Worm (Caenorhabditis elegans) whole organism, midembryonic: Measurements from ENCODE around the gene fbxb-78.

Experiments
- T22C8.4 ChIP-seq: fragments of 200-800 bp; sonication (Bioruptor generic); IDR thresholded peaks from 2 replicates; pipeline ENCODE4 v1.3.6; 2022; ENCODE audit warnings: missing genetic modification characterization, missing compliant biosample characterization
- cog-1 ChIP-seq: sonication (generic microtip); optimal IDR thresholded peaks from 2 replicates; lab custom pipeline; 2016; ENCODE audit warnings: missing genetic modification characterization, missing compliant biosample characterization
- flt-1 ChIP-seq: fragments of 200-800 bp; sonication (Bioruptor generic); IDR thresholded peaks from 2 replicates; pipeline ENCODE4 v1.3.6; 2022; ENCODE audit warnings: missing genetic modification characterization, missing compliant biosample characterization
- klf-2 ChIP-seq: fragments of 200-800 bp; sonication (Bioruptor generic); conservative IDR thresholded peaks from 2 replicates; pipeline ENCODE4 v1.3.6; 2022; ENCODE audit warnings: missing genetic modification reagents, missing genetic modification characterization, missing compliant biosample characterization
- med-1 ChIP-seq: sonication (generic microtip); optimal IDR thresholded peaks from 2 replicates; lab custom pipeline; 2017; ENCODE audit warnings: missing genetic modification characterization, mild to moderate bottlenecking, missing compliant biosample characterization, antibody characterized with exemption, missing genetic modification reagents; ENCODE audit not compliant: insufficient read depth
- ref-1 ChIP-seq: fragments of 200-800 bp; sonication (Bioruptor generic); conservative IDR thresholded peaks from 2 replicates; pipeline ENCODE4 v1.3.6; 2022; ENCODE audit warnings: missing genetic modification reagents, missing genetic modification characterization, missing compliant biosample characterization
- tab-1 ChIP-seq: fragments of 200-800 bp; sonication (Bioruptor generic); IDR thresholded peaks from 2 replicates; pipeline ENCODE4 v1.3.6; 2022; ENCODE audit warnings: missing genetic modification characterization, missing compliant biosample characterization
- ztf-23 ChIP-seq: fragments of 200-800 bp; sonication (Bioruptor generic); IDR thresholded peaks from 2 replicates; pipeline ENCODE4 v1.3.6; 2022; ENCODE audit warnings: missing genetic modification reagents, missing genetic modification characterization, missing compliant biosample characterization
- ztf-29 ChIP-seq: fragments of 200-800 bp; sonication (Bioruptor generic); IDR thresholded peaks from 2 replicates; pipeline ENCODE4 v1.3.6; 2022; ENCODE audit warnings: missing genetic modification reagents, missing genetic modification characterization, missing compliant biosample characterization

Gene fbxb-78

ce11 chrIV:4748408-4749105 is 11.2 kb downstream of the fbxb-78 start, which contains the start of gene cyc-2.1:
cyc-2.1 (minus strand) TSS chrIV:4749012.
- TF ChIP-seq ztf-23 (GFP tag; lab: Robert Waterston, UW) (0 out of 2 replicates have a peak, but pooled peaks have one; percentile 46), med-1 (no peak), flt-1 (GFP tag; lab: Robert Waterston, UW) (0 out of 2 replicates have a peak, but pooled peaks have one; percentile 58)

ce11 chrIV:4749155-4749554 is 11.8 kb downstream of the fbxb-78 start:
- TF ChIP-seq ztf-23 (GFP tag; lab: Robert Waterston, UW), result 0 out of 2 replicates have a peak, but pooled peaks have one; percentile 30
- peak; percentile 56; the same call in 1 of the 2 replicates for TF ChIP-seq flt-1 (GFP tag; lab: Robert Waterston, UW)
- no peak for TF ChIP-seq ztf-29 (GFP tag; lab: Robert Waterston, UW)

ce11 chrIV:4749728-4750278 is 12.4 kb downstream of the fbxb-78 start, which contains the start of the genes rpl-20 and Y17G9B.5:
rpl-20 (minus strand) TSS chrIV:4749778.
Y17G9B.5 (plus strand) TSS chrIV:4750240.
- peak; percentile 99 for TF ChIP-seq cog-1 (tag; lab: Kevin White, UChicago)
- TF ChIP-seq klf-2 (GFP tag; lab: Robert Waterston, UW), result peak; percentile 41; the same call in 1 of the 2 replicates
- peak; percentile 85 for TF ChIP-seq ztf-29 (GFP tag; lab: Robert Waterston, UW)
- TF ChIP-seq T22C8.4 (GFP tag; lab: Robert Waterston, UW), result peak; percentile 75
- TF ChIP-seq ztf-23 (GFP tag; lab: Robert Waterston, UW), result peak; percentile 95
- TF ChIP-seq med-1, result peak; percentile 36
- TF ChIP-seq tab-1 (GFP tag; lab: Robert Waterston, UW), result peak; percentile 58; the same call in 1 of the 2 replicates
- TF ChIP-seq flt-1 (GFP tag; lab: Robert Waterston, UW), result peak; percentile 94
- TF ChIP-seq ref-1 (GFP tag; lab: Robert Waterston, UW), result 0 out of 2 replicates have a peak, but pooled peaks have one; percentile 31

ce11 chrIV:4751814-4752213 is 14.5 kb downstream of the fbxb-78 start, which contains the start of gene Y17G9B.4:
Y17G9B.4 (plus strand) TSS chrIV:4752119.
- TF ChIP-seq T22C8.4 (GFP tag; lab: Robert Waterston, UW) (no peak), klf-2 (GFP tag; lab: Robert Waterston, UW) (no peak), cog-1 (tag; lab: Kevin White, UChicago) (no peak), tab-1 (GFP tag; lab: Robert Waterston, UW) (no peak), ztf-29 (GFP tag; lab: Robert Waterston, UW) (no peak), ztf-23 (GFP tag; lab: Robert Waterston, UW) (no peak)

- no peak for TF ChIP-seq ztf-29 (GFP tag; lab: Robert Waterston, UW)
- no peak for TF ChIP-seq cog-1 (tag; lab: Kevin White, UChicago)
- TF ChIP-seq flt-1 (GFP tag; lab: Robert Waterston, UW), result no peak
- no peak for TF ChIP-seq ref-1 (GFP tag; lab: Robert Waterston, UW)
- TF ChIP-seq med-1, result no peak
- no peak for TF ChIP-seq klf-2 (GFP tag; lab: Robert Waterston, UW)
- no peak for TF ChIP-seq ztf-23 (GFP tag; lab: Robert Waterston, UW)
- TF ChIP-seq T22C8.4 (GFP tag; lab: Robert Waterston, UW), result no peak
- TF ChIP-seq tab-1 (GFP tag; lab: Robert Waterston, UW), result no peak
These were observed 18.7 kb downstream of the fbxb-78 start, which contains the start of the genes fbxb-77 and Y17G9B.11 for ce11 chrIV:4755929-4756655. fbxb-77 (minus strand) TSS chrIV:4756157. Y17G9B.11 (plus strand) TSS chrIV:4756605.

ce11 chrIV:4758659-4759058 is 21.3 kb downstream of the fbxb-78 start, which contains the start of gene Y17G9B.8:
Y17G9B.8 (minus strand) TSS chrIV:4758840.
- TF ChIP-seq med-1 (no peak), T22C8.4 (GFP tag; lab: Robert Waterston, UW) (no peak), flt-1 (GFP tag; lab: Robert Waterston, UW) (no peak), cog-1 (tag; lab: Kevin White, UChicago) (no peak)

ce11 chrIV:4760378-4761084 is 23.2 kb downstream of the fbxb-78 start, which contains the start of the genes memi-1 and cyp-31A3:
memi-1 (minus strand) TSS chrIV:4760428.
cyp-31A3 (plus strand) TSS chrIV:4761049.
- TF ChIP-seq ref-1 (GFP tag; lab: Robert Waterston, UW) (no peak), tab-1 (GFP tag; lab: Robert Waterston, UW) (no peak), klf-2 (GFP tag; lab: Robert Waterston, UW) (no peak)

ce11 chrIV:4763844-4764243 is 26.5 kb downstream of the fbxb-78 start, which contains the start of gene Y17G9B.2:
Y17G9B.2 (plus strand) TSS chrIV:4764144.
- TF ChIP-seq ztf-23 (GFP tag; lab: Robert Waterston, UW), result no peak
- TF ChIP-seq flt-1 (GFP tag; lab: Robert Waterston, UW), result no peak
- no peak for TF ChIP-seq T22C8.4 (GFP tag; lab: Robert Waterston, UW)
- no peak for TF ChIP-seq cog-1 (tag; lab: Kevin White, UChicago)
- TF ChIP-seq ref-1 (GFP tag; lab: Robert Waterston, UW), result no peak
- no peak for TF ChIP-seq ztf-29 (GFP tag; lab: Robert Waterston, UW)
- TF ChIP-seq klf-2 (GFP tag; lab: Robert Waterston, UW), result no peak
- TF ChIP-seq med-1, result no peak
- TF ChIP-seq tab-1 (GFP tag; lab: Robert Waterston, UW), result no peak
